Fruit fly (Drosophila melanogaster) whole organism, embryonic: Measurements from ENCODE around the gene CG8292.
A peak's percentile ranks its signal among the peaks of the same experiment; 100 is the strongest.

Experiments used
- CG16779 ChIP-seq: fragments of 200-800 bp; sonication (Bioruptor generic); IDR thresholded peaks from 2 replicates; pipeline ENCODE4 v1.3.6; 2022; ENCODE audit warnings: missing biosample characterization, missing genetic modification characterization
- CG8290 ChIP-seq, 3 experiments: fragments of 200-800 bp; sonication (Bioruptor generic); optimal IDR thresholded peaks; 2 replicates each; lab custom pipeline; 2016 to 2019; ENCODE audit warnings: missing biosample characterization in 3 of 3, missing genetic modification characterization in 3 of 3, mild to moderate bottlenecking in 2 of 3, moderate library complexity in 1 of 3
- CG8388 ChIP-seq: fragments of 200-800 bp; sonication (Bioruptor generic); optimal IDR thresholded peaks from 2 replicates; lab custom pipeline; 2019; ENCODE audit warnings: missing biosample characterization, mild to moderate bottlenecking, missing genetic modification characterization, moderate library complexity
- E2f2 ChIP-seq: fragments of 200-800 bp; sonication (Bioruptor generic); IDR thresholded peaks from 2 replicates; pipeline ENCODE4 v1.3.6; 2022; ENCODE audit warnings: missing biosample characterization, missing genetic modification characterization
- Hmx ChIP-seq: fragments of 200-800 bp; sonication (Bioruptor generic); optimal IDR thresholded peaks from 2 replicates; lab custom pipeline; 2016; ENCODE audit warnings: missing biosample characterization, missing genetic modification characterization
- Six4 ChIP-seq: fragments of 200-800 bp; sonication (Bioruptor generic); optimal IDR thresholded peaks from 2 replicates; lab custom pipeline; 2016; ENCODE audit warnings: missing biosample characterization, missing genetic modification characterization
- cg ChIP-seq: fragments of 200-800 bp; sonication (Bioruptor generic); optimal IDR thresholded peaks from 3 replicates; lab custom pipeline; 2019; ENCODE audit warnings: missing biosample characterization, mild to moderate bottlenecking, missing genetic modification characterization, moderate library complexity
- nerfin-1 ChIP-seq: fragments of 200-800 bp; sonication (Bioruptor generic); optimal IDR thresholded peaks from 3 replicates; lab custom pipeline; 2019; ENCODE audit warnings: missing biosample characterization, mild to moderate bottlenecking, missing genetic modification characterization, moderate library complexity
- pan ChIP-seq, 4 experiments: fragments of >200 bp in 3 of 4; fragments of 200-800 bp in 1 of 4; sonication (Bioruptor generic) in 1 of 4; optimal IDR thresholded peaks in 3 of 4; IDR thresholded peaks in 1 of 4; 2 replicates each; pipeline versions ENCODE4 v1.3.6 to Lab custom; 2017 to 2022; ENCODE audit warnings: missing biosample characterization in 2 of 4, missing genetic modification characterization in 2 of 4, mixed read lengths in 1 of 4
- usp ChIP-seq: fragments of >200 bp; optimal IDR thresholded peaks from 2 replicates; lab custom pipeline; 2017; ENCODE audit warnings: missing biosample characterization, missing genetic modification characterization

dm6 chr2L:8211070-8211469 is 6.7 kb downstream of the CG8292 start, which contains the start of gene Ssb-c31a:
- TF ChIP-seq CG8290 (GFP tag; optimal IDR thresholded peaks at IDR 0.05; lab: Kevin White, UChicago) (peak; percentile 71), CG8290 (tag; optimal IDR thresholded peaks at IDR 0.05; lab: Kevin White, UChicago) (peak; percentile 54 to 61), cg (GFP tag; lab: Kevin White, UChicago) (peak; percentile 9), CG16779 (no peak), CG8388 (GFP tag; lab: Kevin White, UChicago) (peak; percentile 22), Hmx (peak; percentile 33), nerfin-1 (tag; lab: Kevin White, UChicago) (peak; percentile 47), usp (no peak), E2f2 (GFP tag; lab: Robert Waterston, UW) (peak; percentile 82), pan (optimal IDR thresholded peaks at IDR 0.05; lab: Kevin White, UChicago) (no peak), pan (GFP tag; optimal IDR thresholded peaks at IDR 0.05 in 1 of 2, IDR thresholded peaks at IDR 0.05 in 1 of 2) (no peak), Six4 (GFP tag; lab: Kevin White, UChicago) (peak; percentile 14)
